Worm (Caenorhabditis elegans) whole organism, L4/young adult: ENCODE data around the gene gap-1.

ENCODE experiments used
- W03F9.2 ChIP-seq: fragments of 150-350 bp; optimal IDR thresholded peaks from 2 replicates; lab custom pipeline; 2014; ENCODE audit warnings: missing biosample characterization, missing genetic modification characterization
- dao-5 ChIP-seq: sonication (generic microtip); optimal IDR thresholded peaks from 2 replicates; lab custom pipeline; 2016; ENCODE audit warnings: missing genotype, missing genetic modification characterization, moderate library complexity, missing compliant biosample characterization
- him-1 ChIP-seq: sonication (generic microtip); optimal IDR thresholded peaks from 2 replicates; lab custom pipeline; 2016; ENCODE audit warnings: missing genotype, missing genetic modification reagents, missing genetic modification characterization, missing compliant biosample characterization

Gene gap-1

DNA sequence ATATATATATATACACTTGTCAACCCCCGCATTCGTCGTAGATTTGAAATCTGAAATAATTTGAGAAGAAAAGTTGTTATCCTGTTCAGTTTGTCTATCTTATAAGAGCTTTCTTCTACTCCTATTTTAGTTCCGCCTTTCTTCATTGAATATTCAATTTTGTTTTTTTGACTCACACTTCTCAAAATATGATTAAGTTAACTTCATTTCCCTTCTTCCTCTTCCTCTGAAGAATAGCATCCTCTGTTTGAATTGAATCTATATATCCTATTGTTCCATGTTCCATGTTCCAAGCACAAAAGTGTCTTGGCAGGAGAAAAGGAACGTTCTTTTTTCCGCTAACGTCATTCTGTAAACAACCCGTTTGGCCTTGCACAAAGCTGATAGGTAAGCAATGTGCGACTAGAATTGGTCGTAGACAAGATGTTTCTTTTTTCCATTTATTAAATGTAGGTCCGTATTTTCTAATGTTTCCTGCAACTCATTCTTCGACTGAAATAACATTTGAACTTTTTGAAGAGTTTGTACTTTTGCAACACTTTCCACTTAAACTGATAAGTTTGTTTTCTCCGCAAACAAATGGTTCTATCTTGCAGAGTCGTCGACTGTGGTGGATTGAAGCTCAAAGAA is at the start of gene gap-1:
gap-1 (plus strand) TSS at position 580 of the 630 bp plus-strand sequence.
- TF ChIP-seq W03F9.2 (tag; lab: Kevin White, UChicago) (no peak), him-1 (tag; lab: Kevin White, UChicago) (no peak), dao-5 (tag; lab: Kevin White, UChicago) (no peak)

DNA sequence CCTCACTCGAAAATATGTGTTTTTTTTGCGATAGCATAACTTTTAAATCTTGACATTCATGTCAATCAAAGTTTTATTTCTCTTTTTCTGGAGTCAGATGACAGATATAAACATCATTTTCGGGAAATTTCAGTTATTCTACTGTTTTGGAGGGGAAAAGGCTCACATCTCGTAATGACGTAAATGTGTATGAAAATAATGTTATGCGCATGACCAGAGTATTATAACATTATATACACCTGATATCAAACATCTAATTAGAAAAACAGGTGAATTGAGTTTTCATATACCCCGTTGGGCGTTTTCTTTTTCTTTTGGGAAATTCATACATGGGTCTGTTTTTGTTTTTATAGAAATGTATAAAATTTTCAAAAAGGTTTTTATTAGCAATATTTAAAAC is 48.1 kb upstream of the gap-1 start:
- TF ChIP-seq him-1 (tag; lab: Kevin White, UChicago) = no peak
- no peak for TF ChIP-seq W03F9.2 (tag; lab: Kevin White, UChicago)
- no peak for TF ChIP-seq dao-5 (tag; lab: Kevin White, UChicago)

DNA sequence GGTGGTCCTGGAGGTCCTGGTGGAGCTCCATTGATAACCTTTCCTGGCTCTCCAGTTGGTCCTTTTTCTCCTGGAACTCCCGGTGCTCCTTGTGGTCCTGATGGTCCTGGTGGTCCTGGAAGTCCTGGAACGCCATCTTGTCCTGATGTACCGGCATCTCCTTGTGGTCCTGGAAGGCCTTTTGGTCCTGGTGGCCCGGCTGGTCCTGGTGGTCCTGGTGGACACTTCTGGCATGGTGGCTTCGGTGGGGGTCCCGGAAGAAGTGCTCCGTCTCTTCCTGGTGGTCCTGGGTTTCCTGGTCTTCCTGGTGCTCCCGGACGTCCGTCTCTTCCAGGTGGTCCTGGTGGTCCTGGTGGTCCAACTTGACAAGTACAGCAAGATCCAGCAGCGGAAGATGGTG is 47.4 kb upstream of the gap-1 start:
- TF ChIP-seq W03F9.2 (tag; lab: Kevin White, UChicago) (no peak), dao-5 (tag; lab: Kevin White, UChicago) (no peak), him-1 (tag; lab: Kevin White, UChicago) (no peak)

DNA sequence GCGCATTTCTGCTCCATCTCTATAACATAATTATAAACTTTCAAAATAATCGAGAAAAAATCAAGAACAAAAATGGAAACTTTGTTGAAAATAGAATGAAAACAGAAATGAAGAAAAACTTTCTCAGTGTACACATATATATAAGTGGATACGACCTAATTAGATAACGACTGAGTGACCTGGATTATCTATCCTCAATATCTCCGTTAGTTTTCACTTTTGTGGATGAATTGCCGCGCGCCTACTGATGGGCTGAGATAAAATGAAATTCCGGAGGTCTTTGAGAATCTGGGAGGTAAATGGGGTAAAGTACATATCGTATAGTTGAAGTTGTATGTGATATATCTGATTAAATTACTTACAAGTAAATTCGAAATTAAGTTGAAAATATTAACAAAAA is 46.7 kb upstream of the gap-1 start, which contains the start of gene dpy-3:
dpy-3 (minus strand) TSS at position 19 of the 400 bp plus-strand sequence.
- TF ChIP-seq him-1 (tag; lab: Kevin White, UChicago) = no peak
- no peak for TF ChIP-seq dao-5 (tag; lab: Kevin White, UChicago)
- no peak for TF ChIP-seq W03F9.2 (tag; lab: Kevin White, UChicago)

DNA sequence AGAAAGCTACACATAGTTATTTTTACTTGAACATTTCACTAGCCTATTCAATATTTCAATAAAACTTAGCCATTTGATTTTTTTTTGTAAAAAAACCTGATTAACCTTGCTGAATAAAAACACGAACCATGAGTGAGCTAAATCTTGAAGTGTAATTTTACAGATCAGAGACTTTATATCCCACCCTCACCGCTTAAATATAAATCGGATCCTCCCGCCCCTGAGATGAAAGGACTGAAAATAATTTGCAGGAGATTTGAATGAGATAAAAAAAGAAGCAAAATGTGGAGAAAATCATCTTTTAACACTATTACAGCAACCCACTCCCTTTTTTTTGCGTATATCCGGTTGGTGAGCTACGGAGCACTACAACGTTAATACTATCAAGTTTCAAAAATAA is 42.3 kb upstream of the gap-1 start, which contains the start of gene npax-2:
npax-2 (minus strand) TSS at position 101 of the 400 bp plus-strand sequence.
- no peak for TF ChIP-seq W03F9.2 (tag; lab: Kevin White, UChicago)
- TF ChIP-seq dao-5 (tag; lab: Kevin White, UChicago) = no peak
- no peak for TF ChIP-seq him-1 (tag; lab: Kevin White, UChicago)

DNA sequence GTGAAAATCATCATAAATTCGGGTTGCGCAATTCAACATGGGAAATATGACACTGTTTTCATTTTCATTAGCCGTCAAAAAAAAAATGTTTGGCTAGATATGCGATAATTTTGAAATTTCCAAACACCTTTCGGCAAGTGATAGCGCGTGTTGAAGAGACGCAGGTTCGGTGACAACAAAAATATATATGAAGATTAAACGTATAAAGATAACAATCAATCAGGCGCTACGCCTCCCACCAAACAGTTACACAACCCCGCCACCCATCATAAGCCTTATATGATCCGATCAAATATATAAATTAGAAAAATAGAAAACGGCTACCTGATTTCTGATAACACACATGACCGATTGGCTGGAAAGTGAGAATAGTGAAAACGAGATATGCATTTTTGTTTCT is 40.2 kb upstream of the gap-1 start:
- TF ChIP-seq dao-5 (tag; lab: Kevin White, UChicago) = no peak
- no peak for TF ChIP-seq him-1 (tag; lab: Kevin White, UChicago)
- no peak for TF ChIP-seq W03F9.2 (tag; lab: Kevin White, UChicago)

DNA sequence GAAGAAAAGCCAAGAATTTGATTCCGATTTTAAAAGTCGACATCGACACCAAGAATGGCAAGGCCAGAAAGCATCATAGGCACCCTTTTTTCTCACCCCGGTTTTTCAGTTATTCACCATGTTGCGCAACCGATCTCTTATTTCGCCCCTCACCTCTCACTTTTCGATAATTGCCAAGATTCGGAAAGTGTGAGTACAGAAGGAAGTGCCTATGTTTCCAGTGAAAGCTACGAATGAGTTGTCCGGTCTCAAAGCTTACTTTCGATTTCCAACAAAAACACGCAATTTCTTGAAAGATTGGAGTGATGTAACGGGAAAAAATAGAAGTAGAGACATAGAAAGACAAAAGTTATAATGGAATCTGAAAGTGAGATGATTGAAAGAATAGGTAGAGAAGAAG is 38.5 kb upstream of the gap-1 start:
- TF ChIP-seq him-1 (tag; lab: Kevin White, UChicago) (no peak), W03F9.2 (tag; lab: Kevin White, UChicago) (no peak), dao-5 (tag; lab: Kevin White, UChicago) (no peak)

DNA sequence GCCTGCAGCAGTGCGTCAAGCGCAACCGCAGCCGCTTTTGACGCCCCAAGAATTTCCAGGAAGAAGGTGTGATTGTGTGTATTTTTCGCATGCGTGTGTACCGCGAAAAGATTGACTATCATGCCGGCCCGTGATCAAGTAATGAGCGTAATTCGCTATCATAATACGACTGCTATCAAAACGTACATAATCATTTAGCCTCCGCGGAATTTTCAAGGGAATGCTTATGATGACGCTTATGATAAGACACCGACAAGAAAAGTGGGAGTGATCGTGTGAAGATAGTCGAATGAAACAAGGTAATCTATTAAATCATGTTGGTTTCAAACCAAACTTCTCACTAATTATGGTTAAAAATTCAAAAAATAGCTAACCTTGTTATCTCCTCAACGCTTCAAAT is 34.4 kb upstream of the gap-1 start:
- TF ChIP-seq him-1 (tag; lab: Kevin White, UChicago) = no peak
- TF ChIP-seq W03F9.2 (tag; lab: Kevin White, UChicago) = no peak
- TF ChIP-seq dao-5 (tag; lab: Kevin White, UChicago) = no peak

DNA sequence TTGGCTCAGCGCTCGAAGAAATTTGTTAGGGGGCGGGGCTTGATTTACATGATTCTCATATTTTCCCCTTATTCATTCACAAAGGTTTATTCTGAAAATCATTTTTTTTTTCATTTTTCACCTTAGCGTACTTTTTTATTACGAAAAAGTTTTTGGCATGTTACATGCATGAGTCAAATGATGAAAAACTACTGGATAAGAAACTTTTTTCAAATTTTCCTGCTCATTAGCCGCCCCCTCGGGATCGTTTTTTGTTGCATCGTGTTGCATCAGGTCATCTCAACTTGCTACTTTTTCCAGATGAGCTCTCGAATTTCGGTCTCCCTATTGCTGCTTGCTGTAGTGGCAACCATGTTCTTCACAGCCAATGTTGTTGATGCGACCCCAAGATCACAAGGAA is 29.2 kb upstream of the gap-1 start, which contains the start of gene pdf-2:
pdf-2 (plus strand) TSS at position 301 of the 400 bp plus-strand sequence.
- TF ChIP-seq dao-5 (tag; lab: Kevin White, UChicago) (no peak), W03F9.2 (tag; lab: Kevin White, UChicago) (no peak), him-1 (tag; lab: Kevin White, UChicago) (no peak)

DNA sequence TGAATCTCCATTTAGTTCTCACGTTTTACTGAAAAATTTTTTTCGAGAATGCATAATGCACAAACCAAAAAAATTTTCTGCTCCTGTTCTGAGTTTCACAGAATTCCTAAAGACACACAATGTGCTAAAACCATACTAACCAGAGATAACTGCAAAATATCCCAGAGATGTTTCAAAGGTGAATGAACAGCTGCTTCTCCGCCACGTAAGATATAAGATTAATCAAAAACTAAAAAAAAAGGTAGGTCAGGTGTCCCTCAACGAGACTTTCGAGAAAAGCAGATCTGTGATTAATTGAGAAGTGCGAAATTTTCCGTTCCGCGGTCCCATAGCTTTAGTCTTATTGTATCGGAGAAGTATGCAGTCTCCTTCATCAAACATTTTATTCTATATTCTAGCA is 27.6 kb upstream of the gap-1 start, which contains the start of gene F48B9.3:
F48B9.3 (plus strand) TSS at position 301 of the 400 bp plus-strand sequence.
- no peak for TF ChIP-seq dao-5 (tag; lab: Kevin White, UChicago)
- no peak for TF ChIP-seq him-1 (tag; lab: Kevin White, UChicago)
- TF ChIP-seq W03F9.2 (tag; lab: Kevin White, UChicago) = no peak

DNA sequence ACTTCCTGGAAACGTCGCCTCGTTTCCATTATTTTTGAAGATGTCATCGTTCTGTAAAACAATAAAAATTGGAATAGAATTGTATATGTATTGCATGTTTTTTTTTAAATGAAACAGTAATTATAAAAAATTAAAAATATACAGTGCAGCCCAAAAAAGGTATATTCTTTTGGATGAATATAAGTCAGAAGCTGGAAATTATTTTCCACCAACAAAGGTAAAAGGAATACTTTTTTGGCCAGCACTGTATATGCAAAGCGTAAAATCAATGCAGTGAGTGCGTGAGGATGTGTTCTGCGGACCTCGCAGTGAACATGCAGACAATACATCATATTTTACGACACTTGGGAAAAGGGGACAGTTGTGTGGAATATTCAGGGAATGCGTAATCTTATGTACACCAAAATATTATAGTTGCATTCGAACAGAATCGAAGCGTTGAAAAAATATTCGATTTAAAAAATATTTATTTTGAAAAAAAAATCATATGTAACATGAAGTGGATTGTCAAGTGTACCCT is 15.9 kb upstream of the gap-1 start, which contains the start of gene F48B9.8:
F48B9.8 (minus strand) TSS at position 51 of the 520 bp plus-strand sequence.
- no peak for TF ChIP-seq W03F9.2 (tag; lab: Kevin White, UChicago)
- TF ChIP-seq him-1 (tag; lab: Kevin White, UChicago) = no peak
- TF ChIP-seq dao-5 (tag; lab: Kevin White, UChicago) = no peak

DNA sequence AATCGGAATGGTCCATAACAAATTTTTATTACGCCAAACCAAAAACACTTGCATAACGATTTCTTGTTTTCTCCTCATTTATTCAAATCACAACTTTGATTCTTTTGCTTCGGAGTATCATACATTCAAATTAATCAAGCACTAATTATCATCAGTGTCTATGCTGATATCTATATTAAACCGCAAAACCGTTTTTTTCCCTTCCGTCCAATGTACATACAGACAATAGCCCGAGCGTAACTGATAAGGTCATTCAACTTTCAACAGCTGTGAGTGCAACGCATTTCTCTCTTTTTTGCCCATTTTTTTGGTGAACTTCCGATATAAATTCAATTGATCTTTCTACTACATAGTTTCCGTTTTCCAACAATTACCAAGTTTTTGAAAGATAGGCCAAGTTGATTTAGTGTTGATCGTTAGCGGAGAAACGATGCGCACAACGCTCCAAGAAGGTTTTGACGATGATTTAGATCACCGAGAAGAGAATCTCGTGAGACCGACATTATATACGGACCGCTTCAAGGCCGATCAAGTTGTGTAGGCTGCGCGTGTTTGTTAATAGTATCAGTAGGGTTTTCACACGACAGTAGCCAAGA is 14.5 kb upstream of the gap-1 start:
- TF ChIP-seq dao-5 (tag; lab: Kevin White, UChicago) (no peak), W03F9.2 (tag; lab: Kevin White, UChicago) (no peak), him-1 (tag; lab: Kevin White, UChicago) (no peak)

DNA sequence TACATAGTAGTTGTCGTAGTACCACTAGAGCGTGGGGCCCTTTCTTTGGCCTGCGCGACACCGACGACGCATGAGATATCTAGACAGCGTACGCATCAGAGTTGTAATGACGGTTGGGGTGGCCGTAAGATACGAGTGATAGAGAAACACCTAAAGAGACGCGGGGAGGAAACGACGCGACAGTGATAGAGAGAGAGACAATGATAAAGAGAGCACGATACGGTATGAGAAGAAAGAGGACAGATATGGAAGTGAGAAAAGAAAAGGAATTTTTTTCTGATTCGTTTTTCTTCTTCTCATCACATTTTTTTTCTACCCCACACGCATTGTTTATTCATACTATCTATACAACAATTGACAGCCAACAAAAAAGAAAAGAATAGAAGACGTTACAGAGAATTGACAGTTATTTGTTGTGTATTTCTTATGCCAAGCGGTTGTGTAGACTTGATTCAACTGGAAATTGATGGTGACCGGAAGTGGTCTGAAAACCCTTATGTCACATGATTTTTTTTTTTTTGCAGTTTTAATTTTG is 13.8 kb upstream of the gap-1 start:
- TF ChIP-seq W03F9.2 (tag; lab: Kevin White, UChicago) (no peak), dao-5 (tag; lab: Kevin White, UChicago) (no peak), him-1 (tag; lab: Kevin White, UChicago) (no peak)
